Worm (Caenorhabditis elegans): ENCODE results near the gene R08A2.5.
A peak's percentile ranks its signal among the peaks of the same experiment; 100 is the strongest.

R08A2.5 gene

ce11 chrV:14696604-14697307 is 15.7 kb upstream of the R08A2.5 start, which contains the start of gene unc-112 (continued):
- TF ChIP-seq snpc-4 (GFP tag; optimal IDR thresholded peaks at IDR 0.05) (peak; percentile 46), snpc-4 (tag; optimal IDR thresholded peaks at IDR 0.05) (peak; percentile 31 to 76 (median 56)), ceh-40 (GFP tag; IDR thresholded peaks at IDR 0.05) (no peak), egl-18 (GFP tag; IDR thresholded peaks at IDR 0.05) (no peak), somi-1 (GFP tag; optimal IDR thresholded peaks at IDR 0.05) (peak; percentile 25), Y79H2A.3 (GFP tag; conservative IDR thresholded peaks at IDR 0.05) (no peak), ets-4 (GFP tag; optimal IDR thresholded peaks at IDR 0.05) (peak; percentile 50), mcd-1 (GFP tag; IDR thresholded peaks at IDR 0.05) (peak; percentile 76), fkh-3 (tag; optimal IDR thresholded peaks at IDR 0.05) (no peak), unc-62 (GFP tag; optimal IDR thresholded peaks at IDR 0.05) (no peak), T07F8.4 (tag; optimal IDR thresholded peaks at IDR 0.05) (no peak), atf-7 (tag; optimal IDR thresholded peaks at IDR 0.05) (no peak), madf-6 (GFP tag; IDR thresholded peaks at IDR 0.05) (no peak), snpc-1.3 (tag; optimal IDR thresholded peaks at IDR 0.05; ENCODE audit: insufficient read depth) (no peak), repo-1 (tag; optimal IDR thresholded peaks at IDR 0.05) (no peak), ceh-91 (GFP tag; IDR thresholded peaks at IDR 0.05) (no peak), mel-28 (tag; optimal IDR thresholded peaks at IDR 0.05; ENCODE audit: borderline replicate concordance) (no peak), lin-35 (GFP tag; optimal IDR thresholded peaks at IDR 0.05) (peak in 1 of 3 experiments; percentile 33), zim-3 (tag; optimal IDR thresholded peaks at IDR 0.05) (no peak), F49E8.2 (tag; optimal IDR thresholded peaks at IDR 0.05; ENCODE audit: insufficient read depth) (no peak), let-526 (GFP tag; IDR thresholded peaks at IDR 0.05) (0 out of 2 replicates have a peak, but pooled peaks have one; percentile 39), F55B11.4 (tag; optimal IDR thresholded peaks at IDR 0.05; ENCODE audit: borderline replicate concordance, insufficient read depth) (no peak), dpff-1 (tag; optimal IDR thresholded peaks at IDR 0.05) (no peak), lsl-1 (GFP tag; optimal IDR thresholded peaks at IDR 0.05) (no peak), mxl-1 (tag; optimal IDR thresholded peaks at IDR 0.05) (no peak), F57A8.1 (GFP tag; optimal IDR thresholded peaks at IDR 0.05) (no peak), die-1 (tag; optimal IDR thresholded peaks at IDR 0.05) (no peak), tlf-1 (GFP tag; optimal IDR thresholded peaks at IDR 0.05) (no peak), F52B5.7 (tag; optimal IDR thresholded peaks at IDR 0.05) (no peak), xnd-1 (tag; optimal IDR thresholded peaks at IDR 0.05) (no peak), madf-10 (tag; optimal IDR thresholded peaks at IDR 0.05) (no peak), hsf-1 (GFP tag; IDR thresholded peaks at IDR 0.05) (0 out of 2 replicates have a peak, but pooled peaks have one; percentile 18), madf-3 (GFP tag; IDR thresholded peaks at IDR 0.05) (0 out of 2 replicates have a peak, but pooled peaks have one; percentile 12), mes-4 (tag; optimal IDR thresholded peaks at IDR 0.05) (no peak), tbp1 (GFP tag; optimal IDR thresholded peaks at IDR 0.05) (peak; percentile 32), ztf-22 (GFP tag; optimal IDR thresholded peaks at IDR 0.05) (no peak), nhr-179 (tag; optimal IDR thresholded peaks at IDR 0.05) (no peak), nfyb-1 (GFP tag; IDR thresholded peaks at IDR 0.05) (0 out of 2 replicates have a peak, but pooled peaks have one; percentile 53), B0035.1 (tag; optimal IDR thresholded peaks at IDR 0.05) (no peak), F23B12.7 (tag; optimal IDR thresholded peaks at IDR 0.05; ENCODE audit: insufficient read depth) (peak; percentile 81), lin-54 (GFP tag; optimal IDR thresholded peaks at IDR 0.05) (peak; percentile 31), hlh-26 (GFP tag; conservative IDR thresholded peaks at IDR 0.05) (no peak), snpc-3.4 (tag; optimal IDR thresholded peaks at IDR 0.05) (no peak), ZK185.1 (tag; optimal IDR thresholded peaks at IDR 0.05; ENCODE audit: poor library complexity, severe bottlenecking) (no peak), gei-17 (GFP tag; optimal IDR thresholded peaks at IDR 0.05) (no peak), egrh-3 (GFP tag; IDR thresholded peaks at IDR 0.05) (peak; percentile 51; the same call in 1 of the 2 replicates), Y67H2A.10 (GFP tag; conservative IDR thresholded peaks at IDR 0.05) (no peak)

All from whole organism, young adult.